Fruit fly (Drosophila melanogaster): Measurements from ENCODE around the gene Prp16.

DNA sequence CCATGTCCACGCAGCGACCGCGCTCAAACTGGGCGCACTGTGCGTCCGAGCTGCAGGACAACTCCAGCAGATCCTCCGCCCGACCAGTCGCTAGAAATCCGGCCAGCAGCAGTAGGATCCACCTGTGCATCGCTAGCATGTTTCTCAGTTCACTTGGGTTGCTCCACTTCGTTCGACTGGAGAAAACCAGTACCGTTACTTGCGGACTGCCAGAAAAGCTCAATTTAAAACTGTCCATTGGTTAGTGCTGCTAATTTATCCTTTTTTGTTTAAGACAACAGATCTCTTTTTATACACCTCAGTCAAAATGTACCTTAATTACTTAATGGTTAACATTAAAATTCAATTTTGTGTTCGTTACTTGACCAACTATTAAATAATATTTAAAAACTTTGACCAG is 24.5 kb downstream of the Prp16 start, which contains the start of gene CG11674:
- TF ChIP-seq acj6 (GFP tag; optimal IDR thresholded peaks at IDR 0.05) (no peak), Sox102F (GFP tag; optimal IDR thresholded peaks at IDR 0.05) (no peak), CG34406 (GFP tag; optimal IDR thresholded peaks at IDR 0.05) (no peak), Hr38 (GFP tag; optimal IDR thresholded peaks at IDR 0.05) (no peak)

All from whole organism, prepupa.